Fruit fly (Drosophila melanogaster) whole organism, embryonic: ENCODE data around the gene Jhbp11.

Experiments
- Atf-2 ChIP-seq: fragments of 200-800 bp; sonication (Bioruptor generic); optimal IDR thresholded peaks from 2 replicates; lab custom pipeline; 2016; ENCODE audit warnings: missing biosample characterization, missing genetic modification characterization
- CG10209 ChIP-seq: fragments of 200-800 bp; sonication (Bioruptor generic); optimal IDR thresholded peaks from 3 replicates; lab custom pipeline; 2017; ENCODE audit warnings: missing biosample characterization, mild to moderate bottlenecking, missing genetic modification characterization, missing genetic modification reagents
- CG10321 ChIP-seq: fragments of 200-800 bp; sonication (Bioruptor generic); IDR thresholded peaks from 2 replicates; pipeline ENCODE4 v1.3.6; 2022; ENCODE audit warnings: missing biosample characterization, missing genetic modification characterization
- CG11696 ChIP-seq: fragments of 200-800 bp; sonication (Bioruptor generic); IDR thresholded peaks from 2 replicates; pipeline ENCODE4 v1.3.6; 2022; ENCODE audit warnings: missing biosample characterization, missing genetic modification characterization
- CG16779 ChIP-seq: fragments of 200-800 bp; sonication (Bioruptor generic); IDR thresholded peaks from 2 replicates; pipeline ENCODE4 v1.3.6; 2022; ENCODE audit warnings: missing biosample characterization, missing genetic modification characterization
- CG17612 ChIP-seq: fragments of 200-800 bp; sonication (Bioruptor generic); IDR thresholded peaks from 2 replicates; pipeline ENCODE4 v1.3.6; 2022; ENCODE audit warnings: missing biosample characterization, missing genetic modification characterization
- CG17829 ChIP-seq: fragments of 200-800 bp; optimal IDR thresholded peaks from 2 replicates; lab custom pipeline; 2019; ENCODE audit warnings: missing biosample characterization, mild to moderate bottlenecking, missing genetic modification characterization, moderate library complexity
- CG1792 ChIP-seq: fragments of 200-800 bp; sonication (Bioruptor generic); optimal IDR thresholded peaks from 2 replicates; lab custom pipeline; 2016; ENCODE audit warnings: missing biosample characterization, missing genetic modification characterization
- CG1832 ChIP-seq: fragments of 200-800 bp; sonication (Bioruptor generic); optimal IDR thresholded peaks from 2 replicates; lab custom pipeline; 2017; ENCODE audit warnings: missing biosample characterization, mild to moderate bottlenecking, missing genetic modification characterization, inconsistent platforms
- CG18476 ChIP-seq: fragments of 200-800 bp; sonication (Bioruptor generic); optimal IDR thresholded peaks from 2 replicates; lab custom pipeline; 2016; ENCODE audit warnings: missing biosample characterization, mild to moderate bottlenecking, missing genetic modification characterization
- CG2875 ChIP-seq: fragments of 200-800 bp; sonication (Bioruptor generic); optimal IDR thresholded peaks from 2 replicates; lab custom pipeline; 2017; ENCODE audit warnings: missing biosample characterization, mild to moderate bottlenecking, missing genetic modification characterization, missing genetic modification reagents
- CG31224 ChIP-seq: fragments of 200-800 bp; sonication (Bioruptor generic); IDR thresholded peaks from 2 replicates; pipeline ENCODE4 v1.3.6; 2022; ENCODE audit warnings: missing biosample characterization, missing genetic modification characterization
- CG31365 ChIP-seq: fragments of 200-800 bp; sonication (Bioruptor generic); optimal IDR thresholded peaks from 2 replicates; lab custom pipeline; 2018; ENCODE audit warnings: missing biosample characterization, mild to moderate bottlenecking, missing genetic modification characterization
- CG5953 ChIP-seq: fragments of 200-800 bp; sonication (Bioruptor generic); IDR thresholded peaks from 2 replicates; pipeline ENCODE4 v1.3.6; 2022; ENCODE audit warnings: missing biosample characterization, missing genetic modification characterization
- CG6272 ChIP-seq: fragments of 200-800 bp; sonication (Bioruptor generic); IDR thresholded peaks from 2 replicates; pipeline ENCODE4 v1.3.6; 2022; ENCODE audit warnings: missing biosample characterization, missing genetic modification characterization
- CG7271 ChIP-seq: fragments of 200-800 bp; sonication (Bioruptor generic); optimal IDR thresholded peaks from 2 replicates; lab custom pipeline; 2018; ENCODE audit warnings: missing biosample characterization, mild to moderate bottlenecking, missing genetic modification characterization, moderate library complexity
- CG7786 ChIP-seq: fragments of 200-800 bp; sonication (Bioruptor generic); optimal IDR thresholded peaks from 2 replicates; lab custom pipeline; 2016; ENCODE audit warnings: missing biosample characterization, missing genetic modification characterization
- CG8290 ChIP-seq, 3 experiments: fragments of 200-800 bp; sonication (Bioruptor generic); optimal IDR thresholded peaks; 2 replicates each; lab custom pipeline; 2016 to 2019; ENCODE audit warnings: missing biosample characterization in 3 of 3, missing genetic modification characterization in 3 of 3, mild to moderate bottlenecking in 2 of 3, moderate library complexity in 1 of 3
- CG9215 ChIP-seq: fragments of 200-800 bp; sonication (Bioruptor generic); IDR thresholded peaks from 2 replicates; pipeline ENCODE4 v1.3.6; 2022; ENCODE audit warnings: missing biosample characterization, missing genetic modification characterization
- CG9932 ChIP-seq: fragments of 200-800 bp; sonication (Bioruptor generic); IDR thresholded peaks from 2 replicates; pipeline ENCODE4 v1.3.6; 2022; ENCODE audit warnings: missing biosample characterization, missing genetic modification characterization
- CHES-1-like ChIP-seq: fragments of 200-800 bp; sonication (Bioruptor generic); optimal IDR thresholded peaks from 2 replicates; lab custom pipeline; 2016; ENCODE audit warnings: missing biosample characterization, missing genetic modification characterization
- Camta ChIP-seq: fragments of 200-800 bp; sonication (Bioruptor generic); optimal IDR thresholded peaks from 2 replicates; lab custom pipeline; 2016; ENCODE audit warnings: missing biosample characterization, missing genetic modification characterization
- Dip3 ChIP-seq: fragments of 200-800 bp; sonication (Bioruptor generic); optimal IDR thresholded peaks from 3 replicates; lab custom pipeline; 2016; ENCODE audit warnings: missing biosample characterization, missing genetic modification characterization
- E2f1 ChIP-seq: fragments of 200-800 bp; sonication (Bioruptor generic); IDR thresholded peaks from 2 replicates; pipeline ENCODE4 v1.3.6; 2022; ENCODE audit warnings: missing biosample characterization, missing genetic modification characterization
- Fer3 ChIP-seq: fragments of 200-800 bp; sonication (Bioruptor generic); optimal IDR thresholded peaks from 2 replicates; lab custom pipeline; 2018; ENCODE audit warnings: missing biosample characterization, mild to moderate bottlenecking, missing genetic modification characterization, moderate library complexity
- H15 ChIP-seq: fragments of 200-800 bp; sonication (Bioruptor generic); IDR thresholded peaks from 3 replicates; pipeline ENCODE4 v1.3.6; 2022; ENCODE audit warnings: missing biosample characterization, missing genetic modification characterization
- Meics ChIP-seq: fragments of 200-800 bp; sonication (Bioruptor generic); optimal IDR thresholded peaks from 2 replicates; lab custom pipeline; 2017; ENCODE audit warnings: missing biosample characterization, mild to moderate bottlenecking, missing genetic modification characterization
- Poxn ChIP-seq: fragments of 200-800 bp; sonication (Bioruptor generic); IDR thresholded peaks from 2 replicates; pipeline ENCODE4 v1.3.6; 2022; ENCODE audit warnings: missing biosample characterization, missing genetic modification characterization
- ase ChIP-seq: fragments of 200-800 bp; sonication (Bioruptor generic); IDR thresholded peaks from 3 replicates; pipeline ENCODE4 v1.3.6; 2022; ENCODE audit warnings: missing biosample characterization, missing genetic modification characterization
- caup ChIP-seq: fragments of 200-800 bp; sonication (Bioruptor generic); optimal IDR thresholded peaks from 3 replicates; lab custom pipeline; 2017; ENCODE audit warnings: missing biosample characterization, mild to moderate bottlenecking, missing genetic modification characterization, moderate library complexity; ENCODE audit not compliant: severe bottlenecking
- chinmo ChIP-seq: fragments of 200-800 bp; sonication (Bioruptor generic); IDR thresholded peaks from 4 replicates; pipeline ENCODE4 v1.3.6; 2022; ENCODE audit warnings: missing biosample characterization, missing genetic modification characterization; ENCODE audit not compliant: partially characterized antibody
- dysf ChIP-seq: fragments of 200-800 bp; sonication (Bioruptor generic); IDR thresholded peaks from 3 replicates; pipeline ENCODE4 v1.3.6; 2022; ENCODE audit warnings: missing biosample characterization, missing genetic modification characterization
- en ChIP-seq: fragments of 200-800 bp; sonication (Bioruptor generic); optimal IDR thresholded peaks from 2 replicates; lab custom pipeline; 2016; ENCODE audit warnings: missing biosample characterization, missing genetic modification characterization
- fd96Cb ChIP-seq: fragments of 200-800 bp; sonication (Bioruptor generic); optimal IDR thresholded peaks from 2 replicates; lab custom pipeline; 2018; ENCODE audit warnings: missing biosample characterization, mild to moderate bottlenecking, missing genetic modification characterization, moderate library complexity
- gce ChIP-seq: fragments of 200-800 bp; sonication (Bioruptor generic); IDR thresholded peaks from 3 replicates; pipeline ENCODE4 v1.3.6; 2022; ENCODE audit warnings: missing biosample characterization, missing genetic modification characterization
- grau ChIP-seq: fragments of 200-800 bp; optimal IDR thresholded peaks from 3 replicates; lab custom pipeline; 2019; ENCODE audit warnings: missing biosample characterization, mild to moderate bottlenecking, missing genetic modification characterization, moderate library complexity
- h ChIP-seq: fragments of >200 bp; optimal IDR thresholded peaks from 2 replicates; lab custom pipeline; 2017
- hb ChIP-seq: fragments of 200-800 bp; sonication (Bioruptor generic); IDR thresholded peaks from 3 replicates; pipeline ENCODE4 v1.3.6; 2022; ENCODE audit warnings: missing biosample characterization, missing genetic modification characterization; ENCODE audit not compliant: partially characterized antibody
- insv ChIP-seq, 2 experiments: fragments of 200-800 bp; sonication (Bioruptor generic); optimal IDR thresholded peaks; 3 replicates each; lab custom pipeline; 2016 to 2018; ENCODE audit warnings: missing biosample characterization in 2 of 2, missing genetic modification characterization in 2 of 2
- lilli ChIP-seq: fragments of 200-800 bp; sonication (Bioruptor generic); optimal IDR thresholded peaks from 3 replicates; lab custom pipeline; 2016; ENCODE audit warnings: missing biosample characterization, missing genetic modification characterization
- luna ChIP-seq: fragments of 200-800 bp; sonication (Bioruptor generic); optimal IDR thresholded peaks from 2 replicates; lab custom pipeline; 2016; ENCODE audit warnings: missing biosample characterization, missing genetic modification characterization
- pan ChIP-seq, 4 experiments: fragments of >200 bp in 3 of 4; fragments of 200-800 bp in 1 of 4; sonication (Bioruptor generic) in 1 of 4; optimal IDR thresholded peaks in 3 of 4; IDR thresholded peaks in 1 of 4; 2 replicates each; pipeline versions ENCODE4 v1.3.6 to Lab custom; 2017 to 2022; ENCODE audit warnings: missing biosample characterization in 2 of 4, missing genetic modification characterization in 2 of 4, mixed read lengths in 1 of 4
- slbo ChIP-seq: fragments of 200-800 bp; sonication (Bioruptor generic); IDR thresholded peaks from 2 replicates; pipeline ENCODE4 v1.3.6; 2022; ENCODE audit warnings: missing biosample characterization, missing genetic modification characterization
- sna ChIP-seq: fragments of 200-800 bp; sonication (Bioruptor generic); IDR thresholded peaks from 2 replicates; pipeline ENCODE4 v1.3.6; 2022; ENCODE audit warnings: missing biosample characterization, missing genetic modification characterization; ENCODE audit not compliant: partially characterized antibody
- so ChIP-seq: fragments of 200-800 bp; sonication (Bioruptor generic); IDR thresholded peaks from 3 replicates; pipeline ENCODE4 v1.3.6; 2022; ENCODE audit warnings: missing biosample characterization, missing genetic modification characterization
- sqz ChIP-seq: fragments of 200-800 bp; sonication (Bioruptor generic); optimal IDR thresholded peaks from 3 replicates; lab custom pipeline; 2018; ENCODE audit warnings: missing biosample characterization, mild to moderate bottlenecking, missing genetic modification characterization
- toy ChIP-seq: fragments of 200-800 bp; sonication (Bioruptor generic); IDR thresholded peaks from 2 replicates; pipeline ENCODE4 v1.3.6; 2022; ENCODE audit warnings: missing biosample characterization, missing genetic modification characterization
- vfl ChIP-seq: fragments of 200-800 bp; sonication (Bioruptor generic); optimal IDR thresholded peaks from 2 replicates; lab custom pipeline; 2016; ENCODE audit warnings: missing biosample characterization, missing genetic modification characterization

The Jhbp11 gene

DNA sequence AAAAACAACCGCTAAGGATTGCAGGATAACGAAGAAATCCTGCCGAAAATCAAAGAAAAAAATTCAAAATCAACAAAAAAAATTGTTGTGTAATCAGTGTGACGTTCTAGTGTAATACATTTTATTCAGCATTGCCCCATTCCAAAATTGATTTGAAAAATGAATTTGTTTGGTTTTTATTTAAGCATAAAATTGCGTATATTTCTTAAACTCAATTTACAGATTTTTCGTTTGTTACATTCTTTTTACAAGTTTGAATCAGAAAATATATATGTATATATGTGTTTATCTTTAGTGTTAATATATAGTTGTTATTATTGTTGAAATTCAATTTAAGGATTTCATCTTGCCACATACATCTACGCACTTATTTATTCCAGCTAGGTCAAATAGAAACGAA is 23.6 kb downstream of the Jhbp11 start, which contains the start of gene CG6059:
TSS of gene CG6059 (minus strand) at position 101 of the 400 bp plus-strand sequence.
- TF ChIP-seq Camta (GFP tag; lab: Kevin White, UChicago) (no peak), grau (tag; lab: Kevin White, UChicago) (no peak), CG7786 (GFP tag; lab: Kevin White, UChicago) (no peak), ase (no peak), luna (GFP tag; lab: Kevin White, UChicago) (no peak), gce (GFP tag; lab: Robert Waterston, UW) (no peak), vfl (GFP tag; lab: Kevin White, UChicago) (no peak), CG2875 (GFP tag; lab: Kevin White, UChicago) (no peak), CG17829 (no peak), hb (no peak), CG1792 (GFP tag; lab: Kevin White, UChicago) (no peak), sna (GFP tag; lab: Robert Waterston, UW) (no peak)

DNA sequence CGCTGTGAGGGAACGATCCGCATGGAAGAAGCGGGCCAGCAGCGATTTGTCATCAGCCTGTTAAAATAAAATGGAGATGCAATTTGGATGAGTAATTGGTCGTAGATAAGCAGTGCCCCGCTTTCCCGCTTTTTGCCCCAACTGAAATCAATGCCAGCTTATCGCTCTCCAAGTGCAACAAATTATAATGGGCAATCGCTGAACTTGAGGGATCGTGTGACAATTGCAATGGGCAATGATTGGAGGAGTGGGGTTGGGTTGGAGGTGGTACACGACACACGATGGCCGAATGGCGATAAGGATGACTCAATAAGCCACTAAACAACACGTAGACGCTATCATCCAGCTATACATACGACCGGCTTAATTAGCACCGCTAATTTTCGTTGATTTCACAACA is 27.7 kb downstream of the Jhbp11 start:
- TF ChIP-seq toy (GFP tag; lab: Robert Waterston, UW) (no peak), Atf-2 (GFP tag; lab: Kevin White, UChicago) (no peak), h (no peak), CG31224 (GFP tag; lab: Robert Waterston, UW) (no peak), en (GFP tag; lab: Kevin White, UChicago) (no peak), CG5953 (GFP tag; lab: Robert Waterston, UW) (no peak), CG10321 (GFP tag; lab: Robert Waterston, UW) (no peak), CG11696 (GFP tag; lab: Robert Waterston, UW) (no peak), CG16779 (no peak), insv (GFP tag; optimal IDR thresholded peaks at IDR 0.05; lab: Kevin White, UChicago) (no peak), CG8290 (GFP tag; optimal IDR thresholded peaks at IDR 0.05; lab: Kevin White, UChicago) (no peak), CG8290 (tag; optimal IDR thresholded peaks at IDR 0.05; lab: Kevin White, UChicago) (no peak), Poxn (GFP tag; lab: Robert Waterston, UW) (no peak), H15 (GFP tag; lab: Robert Waterston, UW) (no peak), CG18476 (no peak), CG17612 (no peak), pan (optimal IDR thresholded peaks at IDR 0.05; lab: Kevin White, UChicago) (no peak), pan (GFP tag; optimal IDR thresholded peaks at IDR 0.05 in 1 of 2, IDR thresholded peaks at IDR 0.05 in 1 of 2) (no peak), sqz (no peak)
- TF ChIP-seq, all 482 proteins: peak for 0

DNA sequence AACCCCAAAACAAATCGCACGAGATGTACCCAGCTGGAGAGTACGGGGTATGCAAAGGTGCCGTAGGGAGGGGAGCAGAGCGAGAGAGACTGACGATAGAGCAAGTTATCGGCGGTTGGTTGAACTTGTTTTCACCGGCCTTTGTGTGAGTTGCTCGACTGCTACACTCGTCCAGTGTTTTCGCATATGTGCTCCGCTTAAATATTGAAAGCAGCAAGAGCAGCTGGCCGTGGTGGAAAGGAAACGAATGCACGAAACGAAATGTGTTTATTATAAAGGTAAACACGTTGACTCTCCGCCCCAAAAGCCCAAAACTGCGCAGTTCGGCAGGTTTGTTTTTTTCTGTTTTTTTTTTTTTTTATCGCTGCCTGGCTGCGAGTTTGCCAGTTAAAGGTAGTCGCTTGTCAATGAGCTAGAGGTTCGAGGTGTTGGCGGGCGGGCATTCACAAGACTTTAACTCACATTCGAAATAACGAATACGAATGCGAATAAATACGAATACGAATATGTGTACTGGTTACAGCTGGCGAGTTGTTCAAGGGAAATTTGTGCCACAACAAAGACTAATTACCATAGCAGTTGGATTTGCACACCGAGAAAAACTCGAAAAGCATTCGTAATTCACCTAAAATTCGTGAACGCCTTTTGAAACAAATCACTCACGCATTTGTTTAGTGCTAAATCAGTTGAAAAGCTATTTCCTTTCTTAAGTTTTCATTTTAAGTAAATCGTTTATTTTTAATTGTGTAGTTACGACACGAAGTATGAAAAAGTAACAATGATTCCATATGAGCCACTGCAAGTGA is 28.8 kb downstream of the Jhbp11 start:
- TF ChIP-seq CHES-1-like (GFP tag; lab: Kevin White, UChicago): peak; percentile 31
- TF ChIP-seq chinmo: peak; percentile 97
- peak; percentile 4 for TF ChIP-seq fd96Cb (tag; lab: Kevin White, UChicago)
- 0 out of 2 replicates have a peak, but pooled peaks have one; percentile 10 for TF ChIP-seq CG6272 (GFP tag; lab: Robert Waterston, UW)
- no peak for TF ChIP-seq CG7271 (tag; lab: Kevin White, UChicago)
- TF ChIP-seq E2f1: 0 out of 2 replicates have a peak, but pooled peaks have one; percentile 12
- TF ChIP-seq Meics (GFP tag; lab: Kevin White, UChicago): peak; percentile 54
- peak; percentile 7 for TF ChIP-seq caup (GFP tag; lab: Kevin White, UChicago)
- peak; percentile 39; the same call in 1 of the 3 replicates for TF ChIP-seq so (GFP tag; lab: Robert Waterston, UW)
- TF ChIP-seq CG9932 (GFP tag; lab: Robert Waterston, UW): peak; percentile 68
- TF ChIP-seq Dip3 (GFP tag; lab: Kevin White, UChicago): peak; percentile 27
- peak; percentile 60 for TF ChIP-seq slbo (GFP tag; lab: Robert Waterston, UW)
- TF ChIP-seq CG1832 (GFP tag; lab: Kevin White, UChicago): no peak
- peak; percentile 16; the same call in 1 of the 2 replicates for TF ChIP-seq CG9215
- TF ChIP-seq luna (GFP tag; lab: Kevin White, UChicago): peak; percentile 8
- peak; percentile 36 for TF ChIP-seq lilli (GFP tag; lab: Kevin White, UChicago)
- TF ChIP-seq CG31365 (tag; lab: Kevin White, UChicago): no peak
- peak; percentile 66; the same call in 2 of the 3 replicates for TF ChIP-seq dysf (GFP tag; lab: Robert Waterston, UW)
- TF ChIP-seq Fer3 (tag; lab: Kevin White, UChicago): peak; percentile 19
- no peak for TF ChIP-seq CG10209 (GFP tag; lab: Kevin White, UChicago)
